Worm (Caenorhabditis elegans) whole organism, L1 larva: Measurements from ENCODE around the gene glb-1.

Source experiments
- C16A3.4 ChIP-seq: fragments of 150-350 bp; optimal IDR thresholded peaks from 2 replicates; lab custom pipeline; 2014; ENCODE audit warnings: missing biosample characterization, missing genetic modification characterization
- C34B4.2 ChIP-seq: sonication (generic microtip); optimal IDR thresholded peaks from 2 replicates; lab custom pipeline; 2017; ENCODE audit warnings: mild to moderate bottlenecking, missing genetic modification characterization, missing compliant biosample characterization
- F16B12.6 ChIP-seq: fragments of 150-350 bp; optimal IDR thresholded peaks from 2 replicates; lab custom pipeline; 2014; ENCODE audit warnings: missing biosample characterization, missing genetic modification characterization
- aly-2 ChIP-seq: fragments of 150-350 bp; optimal IDR thresholded peaks from 2 replicates; lab custom pipeline; 2014; ENCODE audit warnings: missing biosample characterization, missing genetic modification characterization
- ama-1 ChIP-seq: fragments of 150-350 bp; optimal IDR thresholded peaks from 2 replicates; lab custom pipeline; 2014
- blmp-1 ChIP-seq: fragments of 150-350 bp; optimal IDR thresholded peaks from 2 replicates; lab custom pipeline; 2014; ENCODE audit warnings: missing biosample characterization, missing genetic modification characterization
- ceh-82 ChIP-seq, 3 experiments: fragments of 150-350 bp in 1 of 3; sonication (generic microtip) in 2 of 3; optimal IDR thresholded peaks; 2 replicates each; lab custom pipeline; 2014 to 2017; ENCODE audit warnings: missing biosample characterization in 3 of 3, missing genetic modification characterization in 3 of 3
- dpl-1 ChIP-seq, 3 experiments: fragments of 150-350 bp in 2 of 3; sonication (generic microtip) in 1 of 3; optimal IDR thresholded peaks; 2 replicates each; lab custom pipeline; 2014 to 2017; ENCODE audit warnings: missing biosample characterization in 3 of 3, missing genetic modification characterization in 3 of 3, missing genetic modification reagents in 3 of 3
- dsc-1 ChIP-seq: sonication (generic microtip); optimal IDR thresholded peaks from 2 replicates; lab custom pipeline; 2016; ENCODE audit warnings: mild to moderate bottlenecking, missing genetic modification characterization, missing compliant biosample characterization
- efl-1 ChIP-seq, 4 experiments: fragments of 150-350 bp; optimal IDR thresholded peaks in 3 of 4; peaks in 1 of 4; 1 replicate in 1 of 4; 2 replicates in 3 of 4; lab custom pipeline; 2014; ENCODE audit warnings: missing biosample characterization in 2 of 4, missing genetic modification characterization in 2 of 4, missing genetic modification reagents in 2 of 4
- efl-3 ChIP-seq: fragments of 200-800 bp; sonication (Bioruptor generic); optimal IDR thresholded peaks from 2 replicates; lab custom pipeline; 2018; ENCODE audit warnings: mild to moderate bottlenecking, missing genetic modification characterization, missing compliant biosample characterization
- egl-13 ChIP-seq: sonication (generic microtip); optimal IDR thresholded peaks from 2 replicates; lab custom pipeline; 2016; ENCODE audit warnings: missing genotype, missing genetic modification reagents, missing genetic modification characterization, missing compliant biosample characterization
- elt-2 ChIP-seq: sonication (generic microtip); optimal IDR thresholded peaks from 2 replicates; lab custom pipeline; 2016; ENCODE audit warnings: missing genetic modification characterization, mild to moderate bottlenecking, inconsistent platforms, missing compliant biosample characterization, missing genetic modification reagents
- elt-3 ChIP-seq, 6 experiments: fragments of 150-350 bp in 1 of 6; sonication (generic microtip); optimal IDR thresholded peaks; 2 replicates each; lab custom pipeline; 2017 to 2018; ENCODE audit warnings: missing biosample characterization in 6 of 6, missing genetic modification characterization in 6 of 6, inconsistent platforms in 1 of 6
- ets-5 ChIP-seq: fragments of 200-800 bp; sonication (Bioruptor generic); IDR thresholded peaks from 2 replicates; pipeline ENCODE4 v1.3.6; 2022; ENCODE audit warnings: missing genetic modification characterization, missing compliant biosample characterization
- fkh-10 ChIP-seq: sonication (generic microtip); optimal IDR thresholded peaks from 2 replicates; lab custom pipeline; 2017; ENCODE audit warnings: missing biosample characterization, missing genetic modification reagents, missing genetic modification characterization
- fkh-4 ChIP-seq: sonication (generic microtip); optimal IDR thresholded peaks from 2 replicates; lab custom pipeline; 2016; ENCODE audit warnings: missing compliant biosample characterization, missing genetic modification characterization, borderline replicate concordance
- fos-1 ChIP-seq: fragments of 150-350 bp; optimal IDR thresholded peaks from 2 replicates; lab custom pipeline; 2014; ENCODE audit warnings: missing biosample characterization, missing genetic modification characterization
- grh-1 ChIP-seq: fragments of 200-800 bp; sonication (Bioruptor generic); IDR thresholded peaks from 2 replicates; pipeline ENCODE4 v1.3.6; 2022; ENCODE audit warnings: missing genetic modification reagents, missing genetic modification characterization, missing compliant biosample characterization
- hpl-2 ChIP-seq: fragments of 150-350 bp; optimal IDR thresholded peaks from 2 replicates; lab custom pipeline; 2014; ENCODE audit warnings: missing biosample characterization, missing genetic modification reagents, missing genetic modification characterization
- irx-1 ChIP-seq: sonication (generic microtip); optimal IDR thresholded peaks from 2 replicates; lab custom pipeline; 2016; ENCODE audit warnings: missing genetic modification characterization, missing compliant biosample characterization
- isw-1 ChIP-seq: fragments of 200-800 bp; sonication (Bioruptor generic); IDR thresholded peaks from 2 replicates; pipeline ENCODE4 v1.3.6; 2022; ENCODE audit warnings: missing genetic modification characterization, missing compliant biosample characterization
- lin-13 ChIP-seq: fragments of 150-350 bp; optimal IDR thresholded peaks from 2 replicates; lab custom pipeline; 2014; ENCODE audit warnings: missing biosample characterization, missing genetic modification reagents, missing genetic modification characterization
- lin-15B ChIP-seq: fragments of 150-350 bp; sonication (generic microtip); optimal IDR thresholded peaks from 3 replicates; lab custom pipeline; 2014; ENCODE audit warnings: missing biosample characterization, missing genetic modification characterization
- lin-35 ChIP-seq, 2 experiments: fragments of 150-350 bp; optimal IDR thresholded peaks; 2 replicates each; lab custom pipeline; 2014; ENCODE audit warnings: missing biosample characterization in 2 of 2, missing genetic modification characterization in 2 of 2, missing genetic modification reagents in 2 of 2
- lin-39 ChIP-seq: fragments of 150-350 bp; optimal IDR thresholded peaks from 2 replicates; lab custom pipeline; 2014; ENCODE audit warnings: missing biosample characterization, missing genetic modification reagents, missing genetic modification characterization
- lir-3 ChIP-seq: sonication (generic microtip); optimal IDR thresholded peaks from 2 replicates; lab custom pipeline; 2016; ENCODE audit warnings: mild to moderate bottlenecking, missing genetic modification characterization, moderate library complexity, missing compliant biosample characterization; ENCODE audit not compliant: poor library complexity
- lsy-2 ChIP-seq, 2 experiments: fragments of 150-350 bp; optimal IDR thresholded peaks; 2 replicates each; lab custom pipeline; 2014; ENCODE audit warnings: missing biosample characterization in 2 of 2, missing genetic modification characterization in 2 of 2
- mef-2 ChIP-seq: fragments of 150-350 bp; optimal IDR thresholded peaks from 2 replicates; lab custom pipeline; 2014; ENCODE audit warnings: missing biosample characterization, missing genetic modification characterization
- mep-1 ChIP-seq: fragments of 150-350 bp; optimal IDR thresholded peaks from 2 replicates; lab custom pipeline; 2014; ENCODE audit warnings: missing biosample characterization, missing genetic modification characterization
- nhr-12 ChIP-seq: sonication (generic microtip); optimal IDR thresholded peaks from 2 replicates; lab custom pipeline; 2017; ENCODE audit warnings: missing biosample characterization, missing genetic modification characterization
- nhr-19 ChIP-seq: fragments of 200-800 bp; sonication (Bioruptor generic); conservative IDR thresholded peaks from 2 replicates; pipeline ENCODE4 v1.3.6; 2022; ENCODE audit warnings: missing genetic modification characterization, missing compliant biosample characterization
- nhr-20 ChIP-seq: sonication (generic microtip); optimal IDR thresholded peaks from 2 replicates; lab custom pipeline; 2016; ENCODE audit warnings: mild to moderate bottlenecking, missing genetic modification characterization, missing compliant biosample characterization
- nhr-237 ChIP-seq: fragments of 150-350 bp; optimal IDR thresholded peaks from 2 replicates; lab custom pipeline; 2014; ENCODE audit warnings: missing biosample characterization, missing genetic modification characterization
- nhr-28 ChIP-seq: fragments of 150-350 bp; optimal IDR thresholded peaks from 2 replicates; lab custom pipeline; 2014; ENCODE audit warnings: missing biosample characterization, missing genetic modification characterization
- nhr-47 ChIP-seq: sonication (generic microtip); optimal IDR thresholded peaks from 2 replicates; lab custom pipeline; 2016; ENCODE audit warnings: mild to moderate bottlenecking, missing genetic modification characterization, moderate library complexity, missing compliant biosample characterization
- nhr-71 ChIP-seq: sonication (generic microtip); optimal IDR thresholded peaks from 2 replicates; lab custom pipeline; 2016; ENCODE audit warnings: mild to moderate bottlenecking, missing genetic modification characterization, moderate library complexity, missing compliant biosample characterization
- nhr-77 ChIP-seq: fragments of 150-350 bp; optimal IDR thresholded peaks from 2 replicates; lab custom pipeline; 2014; ENCODE audit warnings: missing biosample characterization, missing genetic modification characterization
- nhr-84 ChIP-seq: sonication (generic microtip); optimal IDR thresholded peaks from 2 replicates; lab custom pipeline; 2017; ENCODE audit warnings: missing biosample characterization, missing genetic modification characterization
- nhr-85 ChIP-seq: sonication (generic microtip); peaks from one replicate; lab custom pipeline; 2016; ENCODE audit warnings: missing genetic modification characterization, inconsistent platforms, missing compliant biosample characterization
- pag-3 ChIP-seq: sonication (generic microtip); optimal IDR thresholded peaks from 2 replicates; lab custom pipeline; 2017; ENCODE audit warnings: missing genetic modification characterization, mild to moderate bottlenecking, missing compliant biosample characterization, antibody characterized with exemption, borderline replicate concordance; ENCODE audit not compliant: insufficient read depth
- pax-3 ChIP-seq: fragments of 200-800 bp; sonication (Bioruptor generic); optimal IDR thresholded peaks from 2 replicates; lab custom pipeline; 2018; ENCODE audit warnings: mild to moderate bottlenecking, missing genetic modification characterization, moderate library complexity, missing compliant biosample characterization
- rnt-1 ChIP-seq: sonication (generic microtip); optimal IDR thresholded peaks from 2 replicates; lab custom pipeline; 2016; ENCODE audit warnings: mild to moderate bottlenecking, missing genetic modification characterization, moderate library complexity, missing compliant biosample characterization
- skn-1 ChIP-seq: fragments of 150-350 bp; optimal IDR thresholded peaks from 2 replicates; lab custom pipeline; 2014; ENCODE audit warnings: missing biosample characterization, missing genetic modification characterization
- snpc-4 ChIP-seq: fragments of 150-350 bp; optimal IDR thresholded peaks from 2 replicates; lab custom pipeline; 2014; ENCODE audit warnings: missing biosample characterization, missing genetic modification characterization
- snu-23 ChIP-seq: sonication (generic microtip); optimal IDR thresholded peaks from 2 replicates; lab custom pipeline; 2016; ENCODE audit warnings: missing genetic modification characterization, missing compliant biosample characterization
- sptf-1 ChIP-seq: fragments of 150-350 bp; optimal IDR thresholded peaks from 2 replicates; lab custom pipeline; 2014; ENCODE audit warnings: missing biosample characterization, missing genetic modification characterization
- swsn-7 ChIP-seq: sonication (generic microtip); optimal IDR thresholded peaks from 2 replicates; lab custom pipeline; 2016; ENCODE audit warnings: missing genetic modification characterization, missing compliant biosample characterization
- tbx-2 ChIP-seq: sonication (generic microtip); optimal IDR thresholded peaks from 2 replicates; lab custom pipeline; 2016; ENCODE audit warnings: missing genetic modification characterization, missing compliant biosample characterization
- unc-86 ChIP-seq: sonication (generic microtip); optimal IDR thresholded peaks from 2 replicates; lab custom pipeline; 2016; ENCODE audit warnings: missing genetic modification characterization, missing compliant biosample characterization
- xbp-1 ChIP-seq: sonication (generic microtip); optimal IDR thresholded peaks from 2 replicates; lab custom pipeline; 2016; ENCODE audit warnings: missing genetic modification characterization, missing compliant biosample characterization
- zip-4 ChIP-seq: fragments of 200-800 bp; sonication (Bioruptor generic); optimal IDR thresholded peaks from 2 replicates; lab custom pipeline; 2018; ENCODE audit warnings: mild to moderate bottlenecking, missing genetic modification characterization, moderate library complexity, missing compliant biosample characterization

The glb-1 gene

ce11 chrIII:8887184-8887801, 35.8 kb downstream of the glb-1 start, which contains the start of gene famh-136:
Gene famh-136, plus strand, starts transcription at chrIII:8887751.
- TF ChIP-seq pax-3 (tag; lab: Kevin White, UChicago) = peak; percentile 70
- peak; percentile 74 for TF ChIP-seq skn-1 (tag; lab: Kevin White, UChicago)
- peak; percentile 85 for TF ChIP-seq nhr-77
- peak; percentile 75 for TF ChIP-seq lin-15B (tag; lab: Kevin White, UChicago)
- TF ChIP-seq irx-1 (tag; lab: Kevin White, UChicago) = peak; percentile 63
- TF ChIP-seq snpc-4 (tag; lab: Kevin White, UChicago) = peak; percentile 74
- peak; percentile 91 for TF ChIP-seq rnt-1 (tag; lab: Kevin White, UChicago)
- TF ChIP-seq hpl-2 = peak; percentile 56
- TF ChIP-seq lin-39 = peak; percentile 50
- TF ChIP-seq nhr-47 (tag; lab: Kevin White, UChicago) = peak; percentile 90
- TF ChIP-seq ceh-82 (tag; optimal IDR thresholded peaks at IDR 0.05; lab: Kevin White, UChicago) = peak; percentile 45 to 80 (median 61)
- TF ChIP-seq mef-2 (tag; lab: Kevin White, UChicago) = no peak
- peak; percentile 90 for TF ChIP-seq dsc-1 (tag; lab: Kevin White, UChicago)
- no peak; the same call in 1 of the 2 replicates for TF ChIP-seq grh-1 (GFP tag; lab: Robert Waterston, UW)
- peak; percentile 97 for TF ChIP-seq mep-1 (tag; lab: Kevin White, UChicago)
- TF ChIP-seq lin-35 (GFP tag; optimal IDR thresholded peaks at IDR 0.05; lab: Kevin White, UChicago) = peak; percentile 81 to 92
- TF ChIP-seq efl-3 (GFP tag; lab: Kevin White, UChicago) = no peak
- no peak for TF ChIP-seq C34B4.2 (tag; lab: Kevin White, UChicago)
- TF ChIP-seq fkh-4 (tag; lab: Kevin White, UChicago) = peak; percentile 8
- peak; percentile 64 for TF ChIP-seq elt-2 (tag; lab: Kevin White, UChicago)
- peak; percentile 64 for TF ChIP-seq unc-86 (tag; lab: Kevin White, UChicago)
- peak; percentile 50 for TF ChIP-seq isw-1 (GFP tag; lab: Robert Waterston, UW)
- TF ChIP-seq nhr-84 (tag; lab: Kevin White, UChicago) = no peak
- TF ChIP-seq aly-2 (tag; lab: Kevin White, UChicago) = peak; percentile 58
- peak; percentile 88 for TF ChIP-seq C16A3.4 (tag; lab: Kevin White, UChicago)
- no peak for TF ChIP-seq sptf-1
- peak; percentile 96 for TF ChIP-seq nhr-20 (tag; lab: Kevin White, UChicago)
- TF ChIP-seq lsy-2 (tag; optimal IDR thresholded peaks at IDR 0.05; lab: Kevin White, UChicago) = peak; percentile 90 to 94
- peak; percentile 43 for TF ChIP-seq fos-1 (tag; lab: Kevin White, UChicago)
- peak; percentile 88 for TF ChIP-seq tbx-2 (tag; lab: Kevin White, UChicago)
- TF ChIP-seq F16B12.6 (tag; lab: Kevin White, UChicago) = peak; percentile 61
- TF ChIP-seq lir-3 (tag; lab: Kevin White, UChicago) = peak; percentile 45
- peak; percentile 89 for TF ChIP-seq nhr-85 (tag; lab: Kevin White, UChicago)
- TF ChIP-seq xbp-1 (tag; lab: Kevin White, UChicago) = peak; percentile 79
- no peak for TF ChIP-seq nhr-28
- peak; percentile 42 for TF ChIP-seq zip-4 (GFP tag; lab: Kevin White, UChicago)
- TF ChIP-seq nhr-19 (GFP tag; lab: Robert Waterston, UW) = peak; percentile 99
- TF ChIP-seq fkh-10 (GFP tag; lab: Kevin White, UChicago) = peak; percentile 42
- peak; percentile 78 to 85 for TF ChIP-seq efl-1 (optimal IDR thresholded peaks at IDR 0.05; lab: Kevin White, UChicago)
- peak; percentile 77 to 98 for TF ChIP-seq efl-1 (GFP tag; optimal IDR thresholded peaks at IDR 0.05 in 1 of 2; lab: Kevin White, UChicago)
- peak; percentile 87 for TF ChIP-seq swsn-7 (tag; lab: Kevin White, UChicago)
- peak; percentile 68 for TF ChIP-seq lin-13
- no peak for TF ChIP-seq nhr-12 (tag; lab: Kevin White, UChicago)
- TF ChIP-seq nhr-237 (tag; lab: Kevin White, UChicago) = peak; percentile 13
- TF ChIP-seq egl-13 = peak; percentile 64
- peak; percentile 76 to 88 (median 84) for TF ChIP-seq dpl-1 (GFP tag; optimal IDR thresholded peaks at IDR 0.05; lab: Kevin White, UChicago)
- peak; percentile 39 for TF ChIP-seq pag-3 (tag; lab: Kevin White, UChicago)
- peak; percentile 82 for TF ChIP-seq blmp-1 (tag; lab: Kevin White, UChicago)
- no peak for TF ChIP-seq ets-5
- peak; percentile 92 for TF ChIP-seq nhr-71 (tag; lab: Kevin White, UChicago)
- peak in 2 of 6 experiments; percentile 84 to 88 for TF ChIP-seq elt-3 (tag; optimal IDR thresholded peaks at IDR 0.05; lab: Kevin White, UChicago)
- TF ChIP-seq snu-23 = peak; percentile 93
- no peak for TF ChIP-seq ama-1 (lab: Kevin White, UChicago)
